Fruit fly (Drosophila melanogaster) whole organism, embryonic: ENCODE measurements around the gene Cyp303a1.

Experiments used
- Bgb ChIP-seq: fragments of 200-800 bp; sonication (Bioruptor generic); IDR thresholded peaks from 2 replicates; pipeline ENCODE4 v1.3.6; 2022; ENCODE audit warnings: missing biosample characterization, missing genetic modification characterization; ENCODE audit not compliant: partially characterized antibody
- Blimp-1 ChIP-seq: fragments of 200-800 bp; sonication (Bioruptor generic); optimal IDR thresholded peaks from 3 replicates; lab custom pipeline; 2018; ENCODE audit warnings: missing biosample characterization, missing genetic modification characterization, mild to moderate bottlenecking, moderate library complexity, missing genetic modification reagents
- CG10267 ChIP-seq: fragments of 200-800 bp; sonication (Bioruptor generic); optimal IDR thresholded peaks from 2 replicates; lab custom pipeline; 2018; ENCODE audit warnings: missing biosample characterization, mild to moderate bottlenecking, missing genetic modification characterization, moderate library complexity
- CG10543 ChIP-seq: fragments of 200-800 bp; sonication (Bioruptor generic); optimal IDR thresholded peaks from 3 replicates; lab custom pipeline; 2017; ENCODE audit warnings: missing biosample characterization, mild to moderate bottlenecking, missing genetic modification characterization, moderate library complexity
- CG11085 ChIP-seq: fragments of 200-800 bp; sonication (Bioruptor generic); IDR thresholded peaks from 2 replicates; pipeline ENCODE4 v1.3.6; 2022; ENCODE audit warnings: missing biosample characterization, missing genetic modification characterization
- CG11456 ChIP-seq: fragments of 200-800 bp; sonication (Bioruptor generic); IDR thresholded peaks from 3 replicates; pipeline ENCODE4 v1.3.6; 2022; ENCODE audit warnings: missing biosample characterization, missing genetic modification characterization
- CG13287 ChIP-seq: fragments of 200-800 bp; sonication (Bioruptor generic); IDR thresholded peaks from 2 replicates; pipeline ENCODE4 v1.3.6; 2022; ENCODE audit warnings: missing biosample characterization, missing genetic modification characterization; ENCODE audit not compliant: partially characterized antibody
- CG13424 ChIP-seq: fragments of 200-800 bp; sonication (Bioruptor generic); optimal IDR thresholded peaks from 2 replicates; lab custom pipeline; 2019; ENCODE audit warnings: missing biosample characterization, mild to moderate bottlenecking, missing genetic modification characterization, moderate library complexity
- CG15479 ChIP-seq: fragments of 200-800 bp; sonication (Bioruptor generic); optimal IDR thresholded peaks from 3 replicates; lab custom pipeline; 2019; ENCODE audit warnings: missing biosample characterization, mild to moderate bottlenecking, missing genetic modification characterization, moderate library complexity
- CG16815 ChIP-seq: fragments of 200-800 bp; sonication (Bioruptor generic); optimal IDR thresholded peaks from 3 replicates; lab custom pipeline; 2017; ENCODE audit warnings: missing biosample characterization, mild to moderate bottlenecking, missing genetic modification characterization
- CG18619 ChIP-seq: fragments of 200-800 bp; sonication (Bioruptor generic); optimal IDR thresholded peaks from 3 replicates; lab custom pipeline; 2017; ENCODE audit warnings: missing biosample characterization, mild to moderate bottlenecking, missing genetic modification characterization
- CG18764 ChIP-seq: fragments of 200-800 bp; sonication (Bioruptor generic); optimal IDR thresholded peaks from 3 replicates; lab custom pipeline; 2016; ENCODE audit warnings: missing biosample characterization, missing genetic modification characterization
- CG2199 ChIP-seq: fragments of 200-800 bp; sonication (Bioruptor generic); IDR thresholded peaks from 3 replicates; pipeline ENCODE4 v1.3.6; 2022; ENCODE audit warnings: missing biosample characterization, missing genetic modification characterization
- CG30403 ChIP-seq: fragments of 200-800 bp; sonication (Bioruptor generic); optimal IDR thresholded peaks from 3 replicates; lab custom pipeline; 2016; ENCODE audit warnings: missing biosample characterization, missing genetic modification characterization
- CG3065 ChIP-seq: fragments of 200-800 bp; sonication (Bioruptor generic); optimal IDR thresholded peaks from 2 replicates; lab custom pipeline; 2016; ENCODE audit warnings: missing biosample characterization, missing genetic modification characterization
- CG31224 ChIP-seq: fragments of 200-800 bp; sonication (Bioruptor generic); IDR thresholded peaks from 2 replicates; pipeline ENCODE4 v1.3.6; 2022; ENCODE audit warnings: missing biosample characterization, missing genetic modification characterization
- CG3163 ChIP-seq: fragments of 200-800 bp; sonication (Bioruptor generic); optimal IDR thresholded peaks from 3 replicates; lab custom pipeline; 2016; ENCODE audit warnings: missing biosample characterization, missing genetic modification characterization
- CG34376 ChIP-seq: fragments of 200-800 bp; sonication (Bioruptor generic); optimal IDR thresholded peaks from 2 replicates; lab custom pipeline; 2018; ENCODE audit warnings: missing biosample characterization, mild to moderate bottlenecking, missing genetic modification characterization
- CG34422 ChIP-seq: fragments of 200-800 bp; sonication (Bioruptor generic); IDR thresholded peaks from 3 replicates; pipeline ENCODE4 v1.3.6; 2022; ENCODE audit warnings: missing biosample characterization, missing genetic modification characterization
- CG3838 ChIP-seq: fragments of 200-800 bp; sonication (Bioruptor generic); optimal IDR thresholded peaks from 3 replicates; lab custom pipeline; 2016; ENCODE audit warnings: missing biosample characterization, missing genetic modification characterization
- CG4404 ChIP-seq: fragments of 200-800 bp; sonication (Bioruptor generic); IDR thresholded peaks from 2 replicates; pipeline ENCODE4 v1.3.6; 2022; ENCODE audit warnings: missing biosample characterization, missing genetic modification characterization
- CG5180 ChIP-seq: fragments of 200-800 bp; sonication (Bioruptor generic); optimal IDR thresholded peaks from 3 replicates; lab custom pipeline; 2017; ENCODE audit warnings: missing biosample characterization, missing genetic modification characterization, mild to moderate bottlenecking, moderate library complexity, missing genetic modification reagents
- CG7839 ChIP-seq: fragments of 200-800 bp; sonication (Bioruptor generic); optimal IDR thresholded peaks from 3 replicates; lab custom pipeline; 2018; ENCODE audit warnings: missing biosample characterization, mild to moderate bottlenecking, missing genetic modification characterization, moderate library complexity
- CG8290 ChIP-seq, 3 experiments: fragments of 200-800 bp; sonication (Bioruptor generic); optimal IDR thresholded peaks; 2 replicates each; lab custom pipeline; 2016 to 2019; ENCODE audit warnings: missing biosample characterization in 3 of 3, missing genetic modification characterization in 3 of 3, mild to moderate bottlenecking in 2 of 3, moderate library complexity in 1 of 3
- CG8388 ChIP-seq: fragments of 200-800 bp; sonication (Bioruptor generic); optimal IDR thresholded peaks from 2 replicates; lab custom pipeline; 2019; ENCODE audit warnings: missing biosample characterization, mild to moderate bottlenecking, missing genetic modification characterization, moderate library complexity
- CG9609 ChIP-seq: fragments of 200-800 bp; sonication (Bioruptor generic); optimal IDR thresholded peaks from 3 replicates; lab custom pipeline; 2016; ENCODE audit warnings: missing biosample characterization, missing genetic modification characterization
- CHES-1-like ChIP-seq: fragments of 200-800 bp; sonication (Bioruptor generic); optimal IDR thresholded peaks from 2 replicates; lab custom pipeline; 2016; ENCODE audit warnings: missing biosample characterization, missing genetic modification characterization
- CkIIα-i1 ChIP-seq: fragments of 200-800 bp; sonication (Bioruptor generic); IDR thresholded peaks from 2 replicates; pipeline ENCODE4 v1.3.6; 2022; ENCODE audit warnings: missing biosample characterization, missing genetic modification characterization
- Dek ChIP-seq: fragments of 200-800 bp; sonication (Bioruptor generic); optimal IDR thresholded peaks from 3 replicates; lab custom pipeline; 2019; ENCODE audit warnings: missing biosample characterization, mild to moderate bottlenecking, missing genetic modification characterization, moderate library complexity
- Doc3 ChIP-seq: fragments of 200-800 bp; sonication (Bioruptor generic); IDR thresholded peaks from 3 replicates; pipeline ENCODE4 v1.3.6; 2022; ENCODE audit warnings: missing biosample characterization, missing genetic modification characterization; ENCODE audit not compliant: partially characterized antibody
- Ets97D ChIP-seq: fragments of 200-800 bp; sonication (Bioruptor generic); optimal IDR thresholded peaks from 3 replicates; lab custom pipeline; 2016; ENCODE audit warnings: missing biosample characterization, missing genetic modification characterization
- Fer2 ChIP-seq: fragments of 200-800 bp; sonication (Bioruptor generic); optimal IDR thresholded peaks from 2 replicates; lab custom pipeline; 2018; ENCODE audit warnings: missing biosample characterization, mild to moderate bottlenecking, missing genetic modification characterization, moderate library complexity
- HLH3B ChIP-seq: fragments of 200-800 bp; sonication (Bioruptor generic); IDR thresholded peaks from 2 replicates; pipeline ENCODE4 v1.3.6; 2022; ENCODE audit warnings: missing biosample characterization, missing genetic modification characterization
- HLH4C ChIP-seq: fragments of 200-800 bp; sonication (Bioruptor generic); IDR thresholded peaks from 3 replicates; pipeline ENCODE4 v1.3.6; 2022; ENCODE audit warnings: missing biosample characterization, missing genetic modification characterization; ENCODE audit not compliant: partially characterized antibody
- Hey ChIP-seq: fragments of 200-800 bp; sonication (Bioruptor generic); optimal IDR thresholded peaks from 3 replicates; lab custom pipeline; 2018; ENCODE audit warnings: missing biosample characterization, mild to moderate bottlenecking, missing genetic modification characterization
- MESR4 ChIP-seq: fragments of 200-800 bp; sonication (Bioruptor generic); optimal IDR thresholded peaks from 2 replicates; lab custom pipeline; 2018; ENCODE audit warnings: missing biosample characterization, mild to moderate bottlenecking, missing genetic modification characterization, moderate library complexity
- Poxn ChIP-seq: fragments of 200-800 bp; sonication (Bioruptor generic); IDR thresholded peaks from 2 replicates; pipeline ENCODE4 v1.3.6; 2022; ENCODE audit warnings: missing biosample characterization, missing genetic modification characterization
- Sin3A ChIP-seq: fragments of >200 bp; optimal IDR thresholded peaks from 2 replicates; lab custom pipeline; 2018
- crc ChIP-seq: fragments of 200-800 bp; sonication (Bioruptor generic); optimal IDR thresholded peaks from 2 replicates; lab custom pipeline; 2016; ENCODE audit warnings: missing biosample characterization, missing genetic modification characterization
- cwo ChIP-seq: fragments of 200-800 bp; sonication (Bioruptor generic); optimal IDR thresholded peaks from 3 replicates; lab custom pipeline; 2017; ENCODE audit warnings: missing biosample characterization, missing genetic modification characterization, mild to moderate bottlenecking, moderate library complexity, missing genetic modification reagents
- dimm ChIP-seq: fragments of 200-800 bp; sonication (Bioruptor generic); IDR thresholded peaks from 2 replicates; pipeline ENCODE4 v1.3.6; 2022; ENCODE audit warnings: missing biosample characterization, missing genetic modification characterization
- fd102C ChIP-seq: fragments of 200-800 bp; sonication (Bioruptor generic); optimal IDR thresholded peaks from 2 replicates; lab custom pipeline; 2018; ENCODE audit warnings: missing biosample characterization, mild to moderate bottlenecking, missing genetic modification characterization, moderate library complexity
- fd3F ChIP-seq: fragments of 200-800 bp; sonication (Bioruptor generic); optimal IDR thresholded peaks from 2 replicates; lab custom pipeline; 2018; ENCODE audit warnings: missing biosample characterization, mild to moderate bottlenecking, missing genetic modification characterization, moderate library complexity
- fd64A ChIP-seq: fragments of 200-800 bp; sonication (Bioruptor generic); optimal IDR thresholded peaks from 3 replicates; lab custom pipeline; 2018; ENCODE audit warnings: missing biosample characterization, mild to moderate bottlenecking, missing genetic modification characterization
- ftz-f1 ChIP-seq: fragments of 200-800 bp; sonication (Bioruptor generic); optimal IDR thresholded peaks from 2 replicates; lab custom pipeline; 2016; ENCODE audit warnings: missing biosample characterization, missing genetic modification characterization
- mld ChIP-seq: fragments of 200-800 bp; sonication (Bioruptor generic); IDR thresholded peaks from 3 replicates; pipeline ENCODE4 v1.3.6; 2022; ENCODE audit warnings: missing biosample characterization, missing genetic modification characterization; ENCODE audit not compliant: partially characterized antibody
- nau ChIP-seq: fragments of 200-800 bp; sonication (Bioruptor generic); optimal IDR thresholded peaks from 3 replicates; lab custom pipeline; 2017; ENCODE audit warnings: missing biosample characterization, mild to moderate bottlenecking, missing genetic modification characterization, missing genetic modification reagents
- sqz ChIP-seq: fragments of 200-800 bp; sonication (Bioruptor generic); optimal IDR thresholded peaks from 3 replicates; lab custom pipeline; 2018; ENCODE audit warnings: missing biosample characterization, mild to moderate bottlenecking, missing genetic modification characterization
- tap ChIP-seq: fragments of 200-800 bp; optimal IDR thresholded peaks from 3 replicates; lab custom pipeline; 2019; ENCODE audit warnings: missing biosample characterization, mild to moderate bottlenecking, missing genetic modification characterization, moderate library complexity
- ttk ChIP-seq: fragments of 200-800 bp; sonication (Bioruptor generic); IDR thresholded peaks from 2 replicates; pipeline ENCODE4 v2.1.2; 2022; ENCODE audit warnings: missing biosample characterization, missing genetic modification characterization
- wek ChIP-seq: fragments of 200-800 bp; sonication (Bioruptor generic); optimal IDR thresholded peaks from 3 replicates; lab custom pipeline; 2018; ENCODE audit warnings: missing biosample characterization, mild to moderate bottlenecking, missing genetic modification characterization, moderate library complexity

The Cyp303a1 gene

dm6 chr2L:16268107-16268539 lies 25.9 kb upstream of the Cyp303a1 start (continued):
- peak; percentile 6 for TF ChIP-seq ftz-f1 (GFP tag; lab: Kevin White, UChicago)
- no peak for TF ChIP-seq Sin3A (lab: Kevin White, UChicago)
- no peak for TF ChIP-seq CG4404 (GFP tag; lab: Robert Waterston, UW)
- TF ChIP-seq Bgb (GFP tag; lab: Robert Waterston, UW), result no peak
- TF ChIP-seq Fer2 (tag; lab: Kevin White, UChicago), result no peak
- TF ChIP-seq Hey (tag; lab: Kevin White, UChicago), result no peak
- TF ChIP-seq CG3838, result peak; percentile 54
- TF ChIP-seq CG8388 (GFP tag; lab: Kevin White, UChicago), result no peak
- TF ChIP-seq CG8290 (GFP tag; optimal IDR thresholded peaks at IDR 0.05; lab: Kevin White, UChicago), result no peak
- TF ChIP-seq CG8290 (tag; optimal IDR thresholded peaks at IDR 0.05; lab: Kevin White, UChicago), result no peak
- TF ChIP-seq Doc3 (GFP tag; lab: Robert Waterston, UW), result no peak
- no peak for TF ChIP-seq CG2199
- peak; percentile 34 for TF ChIP-seq tap (tag; lab: Kevin White, UChicago)
- TF ChIP-seq CG13424 (tag; lab: Kevin White, UChicago), result no peak
- no peak for TF ChIP-seq mld (GFP tag; lab: Robert Waterston, UW)
- no peak for TF ChIP-seq wek (GFP tag; lab: Kevin White, UChicago)
- TF ChIP-seq fd102C (GFP tag; lab: Kevin White, UChicago), result no peak
- peak; percentile 30 for TF ChIP-seq nau (GFP tag; lab: Kevin White, UChicago)
- TF ChIP-seq CkIIα-i1, result no peak
- no peak for TF ChIP-seq cwo (GFP tag; lab: Kevin White, UChicago)
- TF ChIP-seq CHES-1-like (GFP tag; lab: Kevin White, UChicago), result no peak
- no peak for TF ChIP-seq HLH4C (GFP tag; lab: Robert Waterston, UW)
- peak; percentile 21 for TF ChIP-seq sqz
- TF ChIP-seq CG11085 (GFP tag; lab: Robert Waterston, UW), result no peak
- TF ChIP-seq ttk (GFP tag; lab: Robert Waterston, UW), result no peak
- TF ChIP-seq Ets97D, result no peak
- TF ChIP-seq CG3065 (GFP tag; lab: Kevin White, UChicago), result no peak
- no peak for TF ChIP-seq fd64A (GFP tag; lab: Kevin White, UChicago)
- no peak for TF ChIP-seq CG30403 (GFP tag; lab: Kevin White, UChicago)
- no peak for TF ChIP-seq Poxn
- TF ChIP-seq CG18764 (GFP tag; lab: Kevin White, UChicago), result no peak
- TF ChIP-seq CG10543 (GFP tag; lab: Kevin White, UChicago), result peak; percentile 3
- TF ChIP-seq CG34376 (GFP tag; lab: Kevin White, UChicago), result no peak
- TF ChIP-seq CG16815 (GFP tag; lab: Kevin White, UChicago), result no peak
- TF ChIP-seq Blimp-1 (GFP tag; lab: Kevin White, UChicago), result no peak
- TF ChIP-seq crc, result no peak
- TF ChIP-seq CG5180, result peak; percentile 65
- TF ChIP-seq Dek (tag; lab: Kevin White, UChicago), result no peak
- TF ChIP-seq CG3163 (GFP tag; lab: Kevin White, UChicago), result no peak
- TF ChIP-seq CG31224 (GFP tag; lab: Robert Waterston, UW), result no peak
- TF ChIP-seq CG34422 (GFP tag; lab: Robert Waterston, UW), result no peak
- no peak for TF ChIP-seq CG9609
- no peak for TF ChIP-seq CG11456
- no peak for TF ChIP-seq CG7839 (tag; lab: Kevin White, UChicago)
- TF ChIP-seq CG13287 (GFP tag; lab: Robert Waterston, UW), result no peak
- no peak for TF ChIP-seq CG10267 (tag; lab: Kevin White, UChicago)
- no peak for TF ChIP-seq MESR4 (GFP tag; lab: Kevin White, UChicago)
- peak; percentile 32 for TF ChIP-seq CG15479
- no peak for TF ChIP-seq CG18619 (GFP tag; lab: Kevin White, UChicago)
- TF ChIP-seq HLH3B (GFP tag; lab: Robert Waterston, UW), result no peak
- no peak for TF ChIP-seq dimm (GFP tag; lab: Robert Waterston, UW)
- TF ChIP-seq fd3F, result no peak
